Fruit fly (Drosophila melanogaster) whole organism, embryonic: ENCODE results near the gene Fdx1.

ENCODE experiments used
- CG1603 ChIP-seq: fragments of 200-800 bp; sonication (Bioruptor generic); optimal IDR thresholded peaks from 2 replicates; lab custom pipeline; 2019; ENCODE audit warnings: missing biosample characterization, mild to moderate bottlenecking, missing genetic modification characterization, moderate library complexity
- CG7987 ChIP-seq: fragments of 200-800 bp; sonication (Bioruptor generic); optimal IDR thresholded peaks from 2 replicates; lab custom pipeline; 2018; ENCODE audit warnings: missing biosample characterization, mild to moderate bottlenecking, missing genetic modification characterization, moderate library complexity
- CG9727 ChIP-seq: fragments of 200-800 bp; sonication (Bioruptor generic); optimal IDR thresholded peaks from 3 replicates; lab custom pipeline; 2017; ENCODE audit warnings: missing biosample characterization, mild to moderate bottlenecking, missing genetic modification characterization
- MBD-R2 ChIP-seq: fragments of 200-800 bp; sonication (Bioruptor generic); IDR thresholded peaks from 2 replicates; pipeline ENCODE4 v1.3.6; 2022; ENCODE audit warnings: missing biosample characterization, missing genetic modification characterization
- Sox100B ChIP-seq: fragments of 200-800 bp; sonication (Bioruptor generic); optimal IDR thresholded peaks from 3 replicates; lab custom pipeline; 2018; ENCODE audit warnings: missing biosample characterization, mild to moderate bottlenecking, missing genetic modification characterization
- Tbp ChIP-seq: fragments of >200 bp; optimal IDR thresholded peaks from 2 replicates; lab custom pipeline; 2018; ENCODE audit warnings: missing biosample characterization, missing genetic modification characterization
- bbx ChIP-seq: fragments of 200-800 bp; sonication (Bioruptor generic); IDR thresholded peaks from 2 replicates; pipeline ENCODE4 v1.3.6; 2022; ENCODE audit warnings: missing biosample characterization, missing genetic modification characterization; ENCODE audit not compliant: partially characterized antibody
- bowl ChIP-seq: fragments of 200-800 bp; sonication (Bioruptor generic); IDR thresholded peaks from 2 replicates; pipeline ENCODE4 v1.3.6; 2022; ENCODE audit warnings: missing biosample characterization, missing genetic modification characterization
- dmrt99B ChIP-seq: fragments of 200-800 bp; sonication (Bioruptor generic); optimal IDR thresholded peaks from 2 replicates; lab custom pipeline; 2018; ENCODE audit warnings: missing biosample characterization, mild to moderate bottlenecking, missing genetic modification characterization, moderate library complexity
- insv ChIP-seq, 2 experiments: fragments of 200-800 bp; sonication (Bioruptor generic); optimal IDR thresholded peaks; 3 replicates each; lab custom pipeline; 2016 to 2018; ENCODE audit warnings: missing biosample characterization in 2 of 2, missing genetic modification characterization in 2 of 2
- nau ChIP-seq: fragments of 200-800 bp; sonication (Bioruptor generic); optimal IDR thresholded peaks from 3 replicates; lab custom pipeline; 2017; ENCODE audit warnings: missing biosample characterization, mild to moderate bottlenecking, missing genetic modification characterization, missing genetic modification reagents
- p53 ChIP-seq: fragments of 200-800 bp; sonication (Bioruptor generic); optimal IDR thresholded peaks from 2 replicates; lab custom pipeline; 2016; ENCODE audit warnings: missing biosample characterization, missing genetic modification characterization
- pan ChIP-seq, 4 experiments: fragments of >200 bp in 3 of 4; fragments of 200-800 bp in 1 of 4; sonication (Bioruptor generic) in 1 of 4; optimal IDR thresholded peaks in 3 of 4; IDR thresholded peaks in 1 of 4; 2 replicates each; pipeline versions ENCODE4 v1.3.6 to Lab custom; 2017 to 2022; ENCODE audit warnings: missing biosample characterization in 2 of 4, missing genetic modification characterization in 2 of 4, mixed read lengths in 1 of 4
- vfl ChIP-seq: fragments of 200-800 bp; sonication (Bioruptor generic); optimal IDR thresholded peaks from 2 replicates; lab custom pipeline; 2016; ENCODE audit warnings: missing biosample characterization, missing genetic modification characterization

dm6 chr3L:9358713-9359040 is 12.4 kb downstream of the Fdx1 start, which contains the start of the genes UGP and Svip:
- TF ChIP-seq CG7987 (no peak), pan (optimal IDR thresholded peaks at IDR 0.05; lab: Kevin White, UChicago) (no peak), pan (GFP tag; optimal IDR thresholded peaks at IDR 0.05 in 1 of 2, IDR thresholded peaks at IDR 0.05 in 1 of 2) (no peak), insv (GFP tag; optimal IDR thresholded peaks at IDR 0.05; lab: Kevin White, UChicago) (peak in 1 of 2 experiments; percentile 85), p53 (GFP tag; lab: Kevin White, UChicago) (no peak), MBD-R2 (peak; percentile 51; the same call in 1 of the 2 replicates), vfl (no peak), bowl (GFP tag; lab: Robert Waterston, UW) (no peak), nau (no peak), Tbp (no peak), CG9727 (GFP tag; lab: Kevin White, UChicago) (no peak), CG1603 (tag; lab: Kevin White, UChicago) (peak; percentile 41), dmrt99B (tag; lab: Kevin White, UChicago) (no peak), bbx (GFP tag; lab: Robert Waterston, UW) (no peak), Sox100B (no peak)
